Worm (Caenorhabditis elegans): ENCODE data around the gene spp-8.
A peak's percentile ranks its signal among the peaks of the same experiment; 100 is the strongest.

Gene spp-8

DNA sequence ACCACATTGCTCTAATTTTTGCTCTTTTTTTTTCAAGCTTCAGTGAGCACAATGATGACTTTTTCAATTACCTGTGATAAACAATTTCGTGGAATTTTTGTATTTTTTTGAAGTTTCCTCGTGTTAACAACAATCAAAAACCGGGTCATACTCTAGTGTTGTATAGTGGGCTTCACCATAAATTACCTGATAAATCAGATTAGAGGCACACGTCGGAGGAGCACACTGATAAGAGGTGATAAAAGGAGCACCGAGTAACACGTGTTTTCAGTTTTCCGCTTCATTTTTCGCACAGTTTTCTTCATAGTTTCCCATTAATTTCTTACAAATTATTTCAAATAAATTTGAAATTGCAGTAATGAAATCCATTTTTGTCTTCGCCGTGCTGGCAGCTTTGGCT, at the start of gene spp-8:
Gene spp-8, plus strand, starts transcription at position 357 of the 400 bp plus-strand sequence.
- TF ChIP-seq T22C8.4 (GFP tag; IDR thresholded peaks at IDR 0.05) (no peak), klf-2 (GFP tag; conservative IDR thresholded peaks at IDR 0.05) (no peak), ztf-23 (GFP tag; IDR thresholded peaks at IDR 0.05) (no peak), med-1 (GFP tag; optimal IDR thresholded peaks at IDR 0.05; ENCODE audit: insufficient read depth) (no peak), ztf-29 (GFP tag; IDR thresholded peaks at IDR 0.05) (no peak), ref-1 (GFP tag; conservative IDR thresholded peaks at IDR 0.05) (no peak), cog-1 (tag; optimal IDR thresholded peaks at IDR 0.05) (no peak), flt-1 (GFP tag; IDR thresholded peaks at IDR 0.05) (no peak), tab-1 (GFP tag; IDR thresholded peaks at IDR 0.05) (no peak)

DNA sequence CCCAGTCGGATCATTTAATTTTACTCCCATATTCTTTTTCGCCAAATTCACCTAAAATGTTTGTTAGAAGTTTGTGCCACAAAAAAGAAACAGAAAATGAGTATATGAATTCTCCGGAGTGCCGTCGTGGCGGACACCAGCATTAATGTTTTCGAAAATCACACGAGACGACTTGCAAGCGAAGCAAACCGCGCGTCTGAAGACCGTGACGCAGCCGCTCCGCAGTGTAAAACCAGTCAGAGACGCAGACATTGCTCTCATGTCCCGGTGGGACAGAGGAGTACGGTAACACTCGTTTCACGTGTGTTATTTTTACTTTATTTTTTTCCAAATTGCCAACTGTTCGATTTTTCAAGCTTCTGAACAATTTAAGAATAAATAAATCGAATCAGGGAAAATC, 48.8 kb upstream of the spp-8 start, which contains the start of the genes T26A8.4 and pdtf-1:
Gene T26A8.4, minus strand, starts transcription at position 185 of the 400 bp plus-strand sequence.
Gene pdtf-1, plus strand, starts transcription at position 330 of the 400 bp plus-strand sequence.
- TF ChIP-seq ref-1 (GFP tag; conservative IDR thresholded peaks at IDR 0.05), result no peak
- no peak for TF ChIP-seq klf-2 (GFP tag; conservative IDR thresholded peaks at IDR 0.05)
- TF ChIP-seq ztf-29 (GFP tag; IDR thresholded peaks at IDR 0.05), result peak; percentile 59; the same call in 1 of the 2 replicates
- TF ChIP-seq flt-1 (GFP tag; IDR thresholded peaks at IDR 0.05), result peak; percentile 86
- no peak for TF ChIP-seq med-1 (GFP tag; optimal IDR thresholded peaks at IDR 0.05; ENCODE audit: insufficient read depth)
- TF ChIP-seq cog-1 (tag; optimal IDR thresholded peaks at IDR 0.05), result peak; percentile 94
- TF ChIP-seq tab-1 (GFP tag; IDR thresholded peaks at IDR 0.05), result peak; percentile 73; the same call in 1 of the 2 replicates
- peak; percentile 29; the same call in 1 of the 2 replicates for TF ChIP-seq T22C8.4 (GFP tag; IDR thresholded peaks at IDR 0.05)
- TF ChIP-seq ztf-23 (GFP tag; IDR thresholded peaks at IDR 0.05), result peak; percentile 51; the same call in 1 of the 2 replicates

DNA sequence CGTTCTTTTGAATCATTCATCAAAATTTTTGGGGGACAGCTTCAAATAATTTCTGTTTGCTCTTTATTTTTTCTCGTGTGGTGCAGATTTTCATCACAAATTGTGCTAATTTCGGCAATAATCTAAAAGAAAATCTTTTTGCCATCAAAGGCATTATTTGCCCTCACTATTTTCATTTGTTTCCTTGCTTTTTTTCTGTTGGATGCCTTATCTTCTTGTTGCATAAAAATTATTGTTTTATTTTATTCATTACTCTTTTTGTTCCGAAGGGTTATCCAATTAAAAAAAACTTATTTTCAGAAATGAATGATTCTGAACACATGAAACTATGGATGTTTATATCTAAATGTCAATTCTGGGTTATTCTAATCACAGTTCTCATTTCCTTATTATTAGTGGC, 34.6 kb upstream of the spp-8 start, which contains the start of gene T01B11.1:
Gene T01B11.1, plus strand, starts transcription at position 301 of the 400 bp plus-strand sequence.
- TF ChIP-seq med-1 (GFP tag; optimal IDR thresholded peaks at IDR 0.05; ENCODE audit: insufficient read depth) (no peak), ztf-29 (GFP tag; IDR thresholded peaks at IDR 0.05) (no peak)

DNA sequence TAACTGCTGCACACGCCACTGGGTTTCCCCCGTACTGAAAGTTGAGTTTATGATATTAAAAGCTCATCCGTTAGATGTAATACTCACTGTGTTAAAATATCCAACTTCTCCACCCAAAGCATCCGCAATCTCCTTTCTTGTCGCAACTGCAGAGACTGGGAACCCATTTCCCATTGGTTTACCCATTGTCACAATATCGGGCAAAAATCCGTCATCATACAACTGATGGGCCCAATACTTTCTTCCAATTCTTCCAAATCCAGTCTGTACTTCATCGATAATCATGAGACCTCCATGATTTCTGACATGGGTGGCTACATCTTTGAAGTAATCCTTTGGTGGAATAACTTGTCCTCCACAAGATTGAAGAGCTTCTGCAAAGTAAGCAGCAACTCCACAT, 31.6 kb upstream of the spp-8 start:
- TF ChIP-seq T22C8.4 (GFP tag; IDR thresholded peaks at IDR 0.05), result no peak
- TF ChIP-seq ref-1 (GFP tag; conservative IDR thresholded peaks at IDR 0.05), result no peak
- TF ChIP-seq tab-1 (GFP tag; IDR thresholded peaks at IDR 0.05), result no peak
- no peak for TF ChIP-seq med-1 (GFP tag; optimal IDR thresholded peaks at IDR 0.05; ENCODE audit: insufficient read depth)
- TF ChIP-seq cog-1 (tag; optimal IDR thresholded peaks at IDR 0.05), result no peak
- TF ChIP-seq klf-2 (GFP tag; conservative IDR thresholded peaks at IDR 0.05), result no peak
- TF ChIP-seq ztf-23 (GFP tag; IDR thresholded peaks at IDR 0.05), result no peak
- TF ChIP-seq ztf-29 (GFP tag; IDR thresholded peaks at IDR 0.05), result no peak
- TF ChIP-seq flt-1 (GFP tag; IDR thresholded peaks at IDR 0.05), result no peak

DNA sequence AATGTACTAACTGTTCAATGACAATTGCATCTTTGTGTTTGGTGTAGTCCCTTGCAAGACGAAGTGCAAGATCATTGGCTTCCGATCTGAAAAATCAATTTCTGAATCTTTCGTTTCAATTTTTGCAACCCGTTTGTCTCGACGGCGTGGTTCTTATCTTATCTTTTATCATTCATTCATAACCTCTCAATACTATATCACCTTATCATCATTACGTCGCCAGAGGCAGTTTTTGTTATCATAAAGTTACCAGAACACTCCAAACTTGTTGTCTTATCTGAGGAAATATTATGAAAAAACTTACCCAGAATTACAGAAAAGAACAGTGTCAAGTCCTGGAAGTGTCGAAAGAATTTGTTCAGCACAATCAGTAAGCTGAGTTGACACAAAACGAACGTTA, 30.9 kb upstream of the spp-8 start:
- TF ChIP-seq klf-2 (GFP tag; conservative IDR thresholded peaks at IDR 0.05), result no peak
- no peak for TF ChIP-seq ref-1 (GFP tag; conservative IDR thresholded peaks at IDR 0.05)
- no peak for TF ChIP-seq cog-1 (tag; optimal IDR thresholded peaks at IDR 0.05)
- no peak for TF ChIP-seq tab-1 (GFP tag; IDR thresholded peaks at IDR 0.05)
- TF ChIP-seq T22C8.4 (GFP tag; IDR thresholded peaks at IDR 0.05), result no peak
- TF ChIP-seq ztf-23 (GFP tag; IDR thresholded peaks at IDR 0.05), result no peak
- TF ChIP-seq flt-1 (GFP tag; IDR thresholded peaks at IDR 0.05), result no peak
- no peak for TF ChIP-seq ztf-29 (GFP tag; IDR thresholded peaks at IDR 0.05)
- no peak for TF ChIP-seq med-1 (GFP tag; optimal IDR thresholded peaks at IDR 0.05; ENCODE audit: insufficient read depth)

DNA sequence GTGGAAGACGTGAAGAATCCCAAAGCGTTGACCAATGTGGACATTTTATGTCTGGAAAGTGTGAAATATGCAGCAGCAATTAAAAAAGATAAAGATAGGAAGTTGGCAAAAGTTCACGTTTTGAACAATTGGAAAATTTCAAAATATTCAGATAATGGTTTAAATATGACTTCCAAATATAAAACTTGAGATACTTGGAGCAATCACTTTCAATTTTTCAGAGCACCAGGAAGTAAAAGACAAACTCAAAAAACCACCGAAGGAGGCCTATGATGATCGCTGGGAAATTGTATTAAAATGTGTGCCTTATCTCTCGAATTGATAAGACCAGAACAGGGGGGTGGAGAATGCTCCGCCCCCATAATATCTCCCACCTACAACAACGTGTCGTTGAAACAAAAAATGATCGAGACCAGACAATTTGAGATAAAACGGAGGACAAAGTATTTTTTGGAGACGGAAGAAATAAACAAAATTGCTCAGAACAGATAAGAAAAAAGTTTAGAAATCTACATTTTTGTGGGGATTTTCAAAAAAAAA, 29.7 kb upstream of the spp-8 start, which contains the start of gene eppl-1:
Gene eppl-1, minus strand, starts transcription at position 51 of the 540 bp plus-strand sequence.
- TF ChIP-seq ref-1 (GFP tag; conservative IDR thresholded peaks at IDR 0.05) (no peak), klf-2 (GFP tag; conservative IDR thresholded peaks at IDR 0.05) (no peak), T22C8.4 (GFP tag; IDR thresholded peaks at IDR 0.05) (no peak), cog-1 (tag; optimal IDR thresholded peaks at IDR 0.05) (no peak), flt-1 (GFP tag; IDR thresholded peaks at IDR 0.05) (no peak), med-1 (GFP tag; optimal IDR thresholded peaks at IDR 0.05; ENCODE audit: insufficient read depth) (no peak), tab-1 (GFP tag; IDR thresholded peaks at IDR 0.05) (no peak), ztf-23 (GFP tag; IDR thresholded peaks at IDR 0.05) (no peak), ztf-29 (GFP tag; IDR thresholded peaks at IDR 0.05) (no peak)

DNA sequence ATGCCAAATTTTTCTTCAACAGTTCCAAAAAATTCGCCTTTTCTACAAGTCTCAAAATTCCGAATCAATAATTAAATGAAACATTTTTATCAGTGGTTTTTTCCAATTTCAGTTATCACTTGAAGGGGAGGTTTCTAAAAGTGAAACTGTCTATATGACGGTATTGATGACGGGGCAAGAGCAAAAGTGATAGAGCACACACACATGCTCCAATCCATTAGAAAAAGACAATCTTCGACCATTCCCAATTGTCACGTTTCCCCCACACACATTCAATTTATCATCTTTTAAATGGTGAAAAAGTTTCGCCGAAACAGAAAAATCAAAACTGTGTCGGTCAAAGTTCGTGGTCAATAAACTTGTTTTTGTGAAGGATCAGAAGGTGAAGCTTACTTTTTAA, 28.3 kb upstream of the spp-8 start:
- TF ChIP-seq T22C8.4 (GFP tag; IDR thresholded peaks at IDR 0.05) (no peak), tab-1 (GFP tag; IDR thresholded peaks at IDR 0.05) (no peak), cog-1 (tag; optimal IDR thresholded peaks at IDR 0.05) (no peak), ztf-23 (GFP tag; IDR thresholded peaks at IDR 0.05) (no peak), ref-1 (GFP tag; conservative IDR thresholded peaks at IDR 0.05) (no peak), med-1 (GFP tag; optimal IDR thresholded peaks at IDR 0.05; ENCODE audit: insufficient read depth) (no peak), ztf-29 (GFP tag; IDR thresholded peaks at IDR 0.05) (no peak), klf-2 (GFP tag; conservative IDR thresholded peaks at IDR 0.05) (no peak), flt-1 (GFP tag; IDR thresholded peaks at IDR 0.05) (no peak)

DNA sequence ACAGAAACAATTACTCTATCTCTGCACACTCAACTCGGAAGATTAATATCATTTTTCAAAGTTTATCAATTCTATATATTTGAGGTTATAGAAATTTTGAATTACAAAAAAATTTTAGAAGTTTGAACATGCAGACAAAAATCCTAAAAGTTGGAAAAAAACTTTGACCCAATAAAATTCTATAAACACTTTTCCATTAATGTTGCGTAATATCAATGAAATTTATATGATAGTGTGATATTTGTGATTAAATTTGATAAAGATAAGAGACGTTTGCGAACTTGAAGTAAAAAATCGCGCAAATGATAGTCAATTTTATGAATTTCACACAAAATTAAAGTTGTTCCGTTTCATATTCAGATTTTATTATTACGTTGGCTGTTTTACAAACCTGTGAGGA, 27.4 kb upstream of the spp-8 start:
- TF ChIP-seq flt-1 (GFP tag; IDR thresholded peaks at IDR 0.05) (no peak), cog-1 (tag; optimal IDR thresholded peaks at IDR 0.05) (no peak), T22C8.4 (GFP tag; IDR thresholded peaks at IDR 0.05) (no peak), klf-2 (GFP tag; conservative IDR thresholded peaks at IDR 0.05) (no peak), med-1 (GFP tag; optimal IDR thresholded peaks at IDR 0.05; ENCODE audit: insufficient read depth) (no peak), ref-1 (GFP tag; conservative IDR thresholded peaks at IDR 0.05) (no peak), ztf-23 (GFP tag; IDR thresholded peaks at IDR 0.05) (no peak), tab-1 (GFP tag; IDR thresholded peaks at IDR 0.05) (no peak), ztf-29 (GFP tag; IDR thresholded peaks at IDR 0.05) (no peak)

DNA sequence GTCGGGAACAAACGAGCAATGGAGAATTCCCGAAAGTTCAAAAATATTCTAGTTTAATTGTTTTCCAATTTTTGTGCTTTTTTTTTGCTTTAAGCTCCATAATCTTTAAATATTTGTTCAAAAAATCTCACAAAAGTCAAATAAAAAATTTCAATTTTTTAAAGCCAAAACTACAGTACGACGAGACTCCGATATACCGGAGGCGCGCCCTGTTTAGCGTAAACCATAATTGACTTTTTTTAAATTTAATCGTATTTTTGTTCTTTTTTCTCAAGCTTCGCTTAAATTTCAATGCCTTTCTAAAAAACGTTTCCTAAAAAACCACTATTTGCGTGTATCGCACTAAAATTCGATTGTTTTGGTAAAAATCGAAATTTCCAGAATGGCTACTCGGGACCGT, 24.6 kb upstream of the spp-8 start, which contains the start of gene syx-4:
Gene syx-4, plus strand, starts transcription at position 382 of the 400 bp plus-strand sequence.
- TF ChIP-seq tab-1 (GFP tag; IDR thresholded peaks at IDR 0.05), result no peak
- TF ChIP-seq ref-1 (GFP tag; conservative IDR thresholded peaks at IDR 0.05), result no peak
- no peak for TF ChIP-seq cog-1 (tag; optimal IDR thresholded peaks at IDR 0.05)
- no peak for TF ChIP-seq klf-2 (GFP tag; conservative IDR thresholded peaks at IDR 0.05)
- TF ChIP-seq T22C8.4 (GFP tag; IDR thresholded peaks at IDR 0.05), result no peak
- no peak for TF ChIP-seq flt-1 (GFP tag; IDR thresholded peaks at IDR 0.05)
- no peak for TF ChIP-seq ztf-29 (GFP tag; IDR thresholded peaks at IDR 0.05)

All from whole organism, midembryonic.